Fruit fly (Drosophila melanogaster) S2 (cell line): ENCODE measurements around the gene obst-E.

Experiments used
- CG8478 ChIP-seq: fragments of >200 bp; optimal IDR thresholded peaks from 2 replicates; lab custom pipeline; 2018
- CTCF ChIP-seq, 2 experiments: fragments of >200 bp; optimal IDR thresholded peaks; 2 replicates each; lab custom pipeline; 2018

The obst-E gene

dm6 chr2L:5728711-5729110 lies 37.2 kb downstream of the obst-E start, which contains the start of gene CG14006:
CG14006 (minus strand) TSS chr2L:5728811.
- TF ChIP-seq CTCF (optimal IDR thresholded peaks at IDR 0.05; lab: Kevin White, UChicago) (no peak), CG8478 (lab: Kevin White, UChicago) (no peak)

dm6 chr2L:5726049-5726448 lies 39.9 kb downstream of the obst-E start:
- no peak for TF ChIP-seq CTCF (optimal IDR thresholded peaks at IDR 0.05; lab: Kevin White, UChicago)
- TF ChIP-seq CG8478 (lab: Kevin White, UChicago) = no peak

- TF ChIP-seq CTCF (optimal IDR thresholded peaks at IDR 0.05; lab: Kevin White, UChicago) (peak; percentile 13 to 30), CG8478 (lab: Kevin White, UChicago) (no peak)
Measured at dm6 chr2L:5724521-5725023, 41.4 kb downstream of the obst-E start, which contains the start of gene CG11030. CG11030 (plus strand) TSS chr2L:5724656.

DNA sequence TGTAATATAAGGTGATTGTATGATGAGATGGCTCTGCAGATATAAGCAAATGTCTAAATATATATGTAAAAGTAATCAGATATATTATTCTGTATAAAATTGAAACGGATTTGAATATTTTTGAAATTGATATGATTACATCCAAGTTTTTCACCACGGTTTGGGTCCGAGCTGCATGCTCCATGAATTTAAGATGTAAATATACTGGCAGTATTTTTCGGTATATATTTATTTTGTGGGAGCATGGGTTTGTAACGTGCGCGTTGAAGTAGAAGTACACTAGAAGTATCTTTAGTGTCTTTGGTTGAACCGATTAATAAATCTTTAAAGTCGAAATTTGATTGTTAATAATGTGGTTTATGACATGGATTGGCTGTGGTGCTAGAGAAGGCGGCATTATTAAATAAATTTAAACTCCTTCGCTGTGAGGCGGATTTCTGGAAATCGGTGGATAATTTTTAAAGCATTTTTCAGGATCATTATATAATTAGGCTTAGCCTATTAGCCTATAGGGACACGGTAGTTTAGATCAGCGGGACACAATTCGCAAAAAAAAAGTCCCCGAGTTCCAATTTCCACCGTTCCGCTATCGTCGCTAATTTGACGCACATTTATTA lies 42.0 kb downstream of the obst-E start:
- TF ChIP-seq CTCF (optimal IDR thresholded peaks at IDR 0.05; lab: Kevin White, UChicago) (peak; percentile 32 to 60), CG8478 (lab: Kevin White, UChicago) (no peak)

dm6 chr2L:5720407-5721228 lies 45.3 kb downstream of the obst-E start, which contains the start of the genes CG11149 and sip1:
CG11149 (minus strand) TSS chr2L:5720899.
sip1 (plus strand) TSS chr2L:5721051.
- no peak for TF ChIP-seq CTCF (optimal IDR thresholded peaks at IDR 0.05; lab: Kevin White, UChicago)

DNA sequence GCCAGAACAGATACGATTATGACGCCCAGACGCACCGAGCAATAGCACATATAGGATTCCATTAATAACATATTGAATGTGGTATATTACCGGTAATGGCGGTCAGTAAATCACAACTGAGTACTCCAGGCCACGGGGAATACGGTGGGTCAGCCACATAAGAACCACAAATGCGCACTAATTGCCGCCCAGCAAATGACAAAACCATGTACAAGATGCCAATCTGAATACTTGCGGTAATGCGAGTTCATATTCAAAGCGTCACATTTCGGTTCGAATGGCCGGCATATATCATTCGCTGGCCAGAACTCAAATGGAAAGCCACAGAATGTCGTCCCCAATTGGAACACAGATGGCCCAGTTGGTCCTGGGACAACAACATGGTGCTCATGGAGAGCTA lies 49.4 kb downstream of the obst-E start, which contains the start of the genes CG14007 and CG34011:
Gene CG14007, minus strand, starts transcription at position 101 of the 400 bp plus-strand sequence.
Gene CG34011, plus strand, starts transcription at position 122 of the 400 bp plus-strand sequence.
- TF ChIP-seq CTCF (optimal IDR thresholded peaks at IDR 0.05; lab: Kevin White, UChicago) = no peak
- no peak for TF ChIP-seq CG8478 (lab: Kevin White, UChicago)
